Fruit fly (Drosophila melanogaster) S2 (cell line): ENCODE results near the gene Alp1.

Source experiments
- CG8478 ChIP-seq: fragments of >200 bp; optimal IDR thresholded peaks from 2 replicates; lab custom pipeline; 2018
- CTCF ChIP-seq, 2 experiments: fragments of >200 bp; optimal IDR thresholded peaks; 2 replicates each; lab custom pipeline; 2018

DNA sequence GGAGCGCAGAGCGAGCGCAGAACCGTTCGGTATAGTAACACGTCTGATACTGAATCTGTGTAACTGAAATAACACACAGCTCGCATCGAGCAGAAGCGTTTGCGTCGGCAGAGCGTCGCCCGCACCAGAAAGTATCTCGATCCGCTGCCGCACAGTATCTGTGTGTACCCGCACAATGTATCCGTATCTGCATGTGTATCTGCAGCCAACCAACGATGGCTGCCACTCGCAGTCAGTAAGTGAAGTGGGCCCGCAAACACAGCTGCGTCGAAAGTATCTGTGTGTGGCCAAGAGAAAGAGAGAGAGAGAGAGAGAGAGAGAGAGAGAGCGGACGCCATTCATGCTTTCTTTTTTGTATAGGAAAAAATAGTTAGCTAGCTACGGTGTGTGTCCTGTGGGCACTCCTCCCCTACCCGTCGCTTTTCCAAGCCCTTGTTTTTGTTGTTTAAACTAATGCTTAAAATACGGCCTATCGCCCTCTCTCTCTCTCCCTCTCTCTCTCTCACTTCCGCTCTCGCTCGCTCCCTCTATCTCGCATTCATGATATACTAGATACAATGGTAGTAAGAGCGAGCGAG lies 31.9 kb upstream of the Alp1 start, which contains the start of gene croc:
- peak in 1 of 2 experiments; percentile 12 for TF ChIP-seq CTCF (optimal IDR thresholded peaks at IDR 0.05; lab: Kevin White, UChicago)
- TF ChIP-seq CG8478 (lab: Kevin White, UChicago), result no peak
